Worm (Caenorhabditis elegans) whole organism, midembryonic: ENCODE measurements around the gene F49H12.2.
A peak's percentile ranks its signal among the peaks of the same experiment; 100 is the strongest.

Experiments
- T22C8.4 ChIP-seq: fragments of 200-800 bp; sonication (Bioruptor generic); IDR thresholded peaks from 2 replicates; pipeline ENCODE4 v1.3.6; 2022; ENCODE audit warnings: missing genetic modification characterization, missing compliant biosample characterization
- cog-1 ChIP-seq: sonication (generic microtip); optimal IDR thresholded peaks from 2 replicates; lab custom pipeline; 2016; ENCODE audit warnings: missing genetic modification characterization, missing compliant biosample characterization
- flt-1 ChIP-seq: fragments of 200-800 bp; sonication (Bioruptor generic); IDR thresholded peaks from 2 replicates; pipeline ENCODE4 v1.3.6; 2022; ENCODE audit warnings: missing genetic modification characterization, missing compliant biosample characterization
- klf-2 ChIP-seq: fragments of 200-800 bp; sonication (Bioruptor generic); conservative IDR thresholded peaks from 2 replicates; pipeline ENCODE4 v1.3.6; 2022; ENCODE audit warnings: missing genetic modification reagents, missing genetic modification characterization, missing compliant biosample characterization
- med-1 ChIP-seq: sonication (generic microtip); optimal IDR thresholded peaks from 2 replicates; lab custom pipeline; 2017; ENCODE audit warnings: missing genetic modification characterization, mild to moderate bottlenecking, missing compliant biosample characterization, antibody characterized with exemption, missing genetic modification reagents; ENCODE audit not compliant: insufficient read depth
- ref-1 ChIP-seq: fragments of 200-800 bp; sonication (Bioruptor generic); conservative IDR thresholded peaks from 2 replicates; pipeline ENCODE4 v1.3.6; 2022; ENCODE audit warnings: missing genetic modification reagents, missing genetic modification characterization, missing compliant biosample characterization
- tab-1 ChIP-seq: fragments of 200-800 bp; sonication (Bioruptor generic); IDR thresholded peaks from 2 replicates; pipeline ENCODE4 v1.3.6; 2022; ENCODE audit warnings: missing genetic modification characterization, missing compliant biosample characterization
- ztf-23 ChIP-seq: fragments of 200-800 bp; sonication (Bioruptor generic); IDR thresholded peaks from 2 replicates; pipeline ENCODE4 v1.3.6; 2022; ENCODE audit warnings: missing genetic modification reagents, missing genetic modification characterization, missing compliant biosample characterization
- ztf-29 ChIP-seq: fragments of 200-800 bp; sonication (Bioruptor generic); IDR thresholded peaks from 2 replicates; pipeline ENCODE4 v1.3.6; 2022; ENCODE audit warnings: missing genetic modification reagents, missing genetic modification characterization, missing compliant biosample characterization

The F49H12.2 gene

DNA sequence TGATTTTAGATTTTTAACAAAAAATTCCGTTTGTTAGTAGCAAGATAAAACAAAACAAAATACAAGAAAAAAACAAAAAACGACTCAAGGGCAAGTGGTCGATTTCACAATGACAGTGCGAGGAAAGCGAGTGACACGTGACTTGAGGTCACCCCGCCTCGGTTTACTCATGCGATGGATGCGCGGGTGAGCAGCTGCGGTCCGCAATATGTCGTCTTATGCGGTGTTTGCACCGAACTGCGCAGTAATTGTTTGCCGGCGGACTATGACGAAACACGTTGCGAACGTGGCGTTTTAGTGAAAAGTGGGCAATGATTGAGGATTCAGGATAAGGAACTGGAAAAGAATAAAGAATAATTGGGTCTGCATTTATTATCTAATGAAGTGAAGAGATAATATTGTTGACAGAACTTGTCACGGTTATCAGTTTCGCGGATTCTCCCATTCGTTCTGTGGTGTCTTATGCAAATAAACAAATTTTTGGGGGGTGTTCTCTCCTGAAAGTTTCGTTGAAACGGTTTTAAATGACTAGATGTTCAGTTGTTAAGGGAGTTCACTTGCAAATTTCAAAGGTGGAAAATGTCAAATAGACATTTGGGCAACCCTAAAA, 13.6 kb upstream of the F49H12.2 start:
- TF ChIP-seq ref-1, result no peak
- TF ChIP-seq cog-1 (tag; lab: Kevin White, UChicago), result peak; percentile 21
- no peak for TF ChIP-seq ztf-23

DNA sequence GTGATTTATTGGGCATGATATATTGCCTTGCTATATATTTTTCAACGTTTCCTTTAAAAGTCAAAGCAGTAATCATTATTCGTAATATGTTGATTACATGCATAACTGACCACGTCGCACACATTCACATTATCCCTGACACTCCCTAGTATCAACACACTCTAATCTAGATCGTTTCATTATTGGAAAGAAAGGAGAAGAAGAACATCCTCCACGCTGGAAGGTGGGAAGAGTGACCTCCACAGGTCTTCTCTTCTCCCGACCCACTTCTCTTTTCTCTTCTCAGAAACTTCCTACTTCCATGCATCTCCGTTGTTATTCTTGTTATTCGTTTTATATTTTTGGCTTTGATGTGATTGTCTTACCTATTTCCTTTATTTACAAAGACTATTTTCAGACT, 11.0 kb upstream of the F49H12.2 start, which contains the start of gene txdc-12.2:
txdc-12.2 (plus strand) TSS at position 396 of the 400 bp plus-strand sequence.
- TF ChIP-seq flt-1 (no peak), cog-1 (tag; lab: Kevin White, UChicago) (no peak), tab-1 (GFP tag; lab: Robert Waterston, UW) (no peak)

DNA sequence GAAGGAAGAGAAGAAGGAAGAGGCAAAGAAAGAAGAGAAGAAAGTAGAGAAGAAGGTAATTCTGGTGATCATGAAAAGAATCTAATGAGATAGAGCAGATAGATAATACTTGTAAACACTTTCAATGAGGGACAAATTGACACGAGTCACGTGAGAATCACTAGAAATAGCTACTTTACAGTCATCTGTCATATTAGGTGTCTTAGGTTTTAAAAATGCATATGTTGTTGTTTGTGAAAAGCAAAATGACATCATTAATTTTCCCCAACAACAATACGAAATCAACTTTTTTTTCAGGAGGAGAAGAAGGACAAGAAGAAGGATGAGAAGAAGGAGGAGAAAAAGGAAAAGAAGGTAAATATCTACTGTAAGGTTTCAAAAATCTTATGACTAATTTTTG, 9.9 kb upstream of the F49H12.2 start:
- no peak for TF ChIP-seq ztf-23
- TF ChIP-seq cog-1 (tag; lab: Kevin White, UChicago), result no peak
- no peak for TF ChIP-seq med-1 (GFP tag; lab: Kevin White, UChicago)
- no peak for TF ChIP-seq flt-1
- no peak for TF ChIP-seq T22C8.4
- no peak for TF ChIP-seq klf-2 (GFP tag; lab: Robert Waterston, UW)
- TF ChIP-seq ref-1, result no peak
- TF ChIP-seq ztf-29 (GFP tag; lab: Robert Waterston, UW), result no peak
- TF ChIP-seq tab-1 (GFP tag; lab: Robert Waterston, UW), result no peak

DNA sequence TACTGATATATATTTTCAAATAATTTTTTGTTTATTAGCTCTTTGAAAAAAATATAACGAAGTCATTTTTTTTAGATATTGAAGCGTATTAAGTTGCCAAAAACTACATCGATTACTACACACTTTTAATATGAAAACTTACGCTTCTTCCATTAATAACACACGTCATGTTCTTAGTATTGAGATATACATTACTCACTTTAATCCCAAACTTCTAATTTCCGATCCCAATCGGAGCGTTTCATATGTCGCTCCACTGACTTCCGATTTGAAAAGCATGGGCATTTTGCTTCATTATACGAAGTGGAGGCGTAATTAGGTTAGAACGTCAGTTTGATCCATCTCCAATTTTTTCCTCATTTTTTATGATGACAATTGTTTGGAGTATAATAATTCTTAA, 6.3 kb upstream of the F49H12.2 start:
- TF ChIP-seq med-1 (GFP tag; lab: Kevin White, UChicago) (no peak), ref-1 (no peak), ztf-23 (no peak), flt-1 (no peak), ztf-29 (GFP tag; lab: Robert Waterston, UW) (no peak), tab-1 (GFP tag; lab: Robert Waterston, UW) (no peak), cog-1 (tag; lab: Kevin White, UChicago) (no peak)

DNA sequence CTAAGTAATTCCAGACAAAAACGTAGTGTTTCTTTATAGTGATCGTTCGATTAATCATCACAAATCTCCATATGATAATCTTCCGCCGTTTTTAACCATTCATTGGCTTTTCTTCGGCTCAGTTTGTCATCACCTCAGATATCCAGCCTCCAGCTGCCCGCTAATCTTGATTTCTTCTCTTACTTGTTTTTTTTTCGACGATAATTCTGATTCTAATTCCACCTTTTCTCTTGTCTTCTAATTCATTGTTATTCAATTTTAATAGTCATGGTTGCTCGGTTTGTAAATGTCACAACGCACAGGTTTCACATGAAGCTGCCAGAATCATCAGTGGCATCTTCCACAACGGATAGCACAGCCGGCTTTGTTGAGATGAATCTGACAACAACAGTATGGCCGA, 5.6 kb upstream of the F49H12.2 start, which contains the start of gene F49H12.4:
F49H12.4 (plus strand) TSS at position 301 of the 400 bp plus-strand sequence.
- TF ChIP-seq T22C8.4 (no peak), klf-2 (GFP tag; lab: Robert Waterston, UW) (no peak), ref-1 (no peak), ztf-23 (no peak)

DNA sequence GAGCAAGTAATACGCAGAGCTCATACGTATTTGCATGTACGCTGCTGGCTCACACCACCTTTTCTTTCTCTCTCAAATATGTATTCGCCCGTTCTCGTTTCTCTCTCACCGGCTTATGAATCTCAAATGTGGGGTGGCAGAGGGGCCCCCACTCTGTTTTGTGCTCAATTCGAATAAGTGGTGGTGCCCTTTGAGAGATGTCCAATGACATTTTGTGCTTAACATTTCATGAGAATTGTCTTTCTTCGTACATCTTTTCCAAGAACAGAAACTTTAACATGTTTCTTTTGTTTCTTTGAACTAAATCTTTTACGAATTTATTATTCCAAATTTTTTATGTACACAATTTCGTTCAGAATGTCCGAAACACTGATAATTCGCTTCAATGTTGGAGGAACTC, 1.1 kb upstream of the F49H12.2 start, which contains the start of gene F49H12.3:
F49H12.3 (plus strand) TSS at position 357 of the 400 bp plus-strand sequence.
- TF ChIP-seq tab-1 (GFP tag; lab: Robert Waterston, UW), result no peak
- no peak for TF ChIP-seq klf-2 (GFP tag; lab: Robert Waterston, UW)
- no peak for TF ChIP-seq flt-1
- no peak for TF ChIP-seq cog-1 (tag; lab: Kevin White, UChicago)
- TF ChIP-seq ref-1, result no peak
- TF ChIP-seq ztf-29 (GFP tag; lab: Robert Waterston, UW), result no peak
- TF ChIP-seq T22C8.4, result no peak
- TF ChIP-seq med-1 (GFP tag; lab: Kevin White, UChicago), result no peak
- no peak for TF ChIP-seq ztf-23

DNA sequence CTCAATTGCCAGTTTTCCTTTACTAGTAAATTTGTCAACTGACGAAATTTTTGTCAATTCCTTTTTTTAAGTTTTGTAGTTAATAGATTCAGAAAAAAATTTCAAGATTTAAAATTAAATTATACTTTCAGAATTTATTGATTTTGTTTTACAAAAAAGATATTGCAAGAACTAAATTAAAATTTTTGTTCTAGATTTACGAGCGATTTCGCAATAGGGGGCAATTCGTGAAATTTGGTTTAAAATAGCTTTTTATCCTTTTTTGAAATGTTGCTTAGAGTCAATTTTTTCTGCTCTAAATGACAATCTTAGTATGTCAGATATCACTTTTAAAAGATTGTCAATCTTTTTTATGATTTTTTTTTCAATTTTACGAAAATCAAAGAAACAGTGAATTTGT, 406 bp downstream of the F49H12.2 start:
- no peak for TF ChIP-seq ref-1
- TF ChIP-seq T22C8.4, result no peak
- no peak for TF ChIP-seq tab-1 (GFP tag; lab: Robert Waterston, UW)
- TF ChIP-seq med-1 (GFP tag; lab: Kevin White, UChicago), result no peak
- TF ChIP-seq klf-2 (GFP tag; lab: Robert Waterston, UW), result no peak
- no peak for TF ChIP-seq flt-1

DNA sequence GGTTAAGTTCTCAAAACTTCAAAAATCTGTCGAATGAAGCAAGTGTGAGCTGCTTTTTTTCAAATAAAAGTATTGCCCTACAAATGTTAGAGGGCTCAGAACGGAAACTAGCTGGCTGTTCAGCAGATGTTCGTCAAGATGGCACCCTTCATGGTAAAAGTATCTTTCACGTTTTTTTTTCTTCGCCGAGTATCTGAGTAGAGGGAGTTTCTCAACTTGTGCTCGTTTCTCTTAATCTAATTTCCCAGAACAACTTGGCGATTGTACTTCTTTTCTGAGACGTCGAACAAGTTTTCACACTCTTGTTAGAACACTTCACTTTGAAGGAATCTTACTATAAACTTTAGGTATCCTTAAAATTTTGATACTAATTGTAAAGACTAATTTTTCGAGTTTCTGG, 2.6 kb downstream of the F49H12.2 start:
- TF ChIP-seq med-1 (GFP tag; lab: Kevin White, UChicago) (no peak), ztf-23 (no peak), ztf-29 (GFP tag; lab: Robert Waterston, UW) (no peak), T22C8.4 (no peak), cog-1 (tag; lab: Kevin White, UChicago) (no peak), flt-1 (no peak), tab-1 (GFP tag; lab: Robert Waterston, UW) (no peak), klf-2 (GFP tag; lab: Robert Waterston, UW) (no peak), ref-1 (no peak)

DNA sequence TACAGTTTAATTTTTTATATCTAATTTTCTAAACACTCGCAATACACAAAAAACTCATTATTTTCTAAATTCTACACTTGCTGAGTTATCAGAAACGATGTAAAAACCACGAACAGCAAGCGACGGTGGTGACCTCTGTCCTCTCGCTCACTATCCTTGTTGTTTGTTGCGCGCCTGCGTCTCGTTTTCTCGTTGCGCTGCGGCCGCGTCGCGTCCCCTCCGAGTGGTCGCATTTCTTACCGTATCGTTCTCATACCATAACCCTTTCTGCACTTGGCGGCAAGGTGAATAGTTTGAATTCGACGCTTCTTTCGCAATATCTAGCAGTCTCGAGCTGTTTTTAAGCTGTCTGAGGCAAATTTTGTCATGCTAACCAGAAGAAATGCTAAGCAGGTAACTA, 4.3 kb downstream of the F49H12.2 start, which contains the start of gene lsy-2:
lsy-2 (plus strand) TSS at position 271 of the 400 bp plus-strand sequence.
- no peak for TF ChIP-seq klf-2 (GFP tag; lab: Robert Waterston, UW)
- no peak for TF ChIP-seq cog-1 (tag; lab: Kevin White, UChicago)
- TF ChIP-seq ref-1, result no peak
- TF ChIP-seq tab-1 (GFP tag; lab: Robert Waterston, UW), result no peak
- TF ChIP-seq ztf-23, result 0 out of 2 replicates have a peak, but pooled peaks have one; percentile 19
- TF ChIP-seq ztf-29 (GFP tag; lab: Robert Waterston, UW), result 0 out of 2 replicates have a peak, but pooled peaks have one; percentile 17
- no peak for TF ChIP-seq flt-1
- TF ChIP-seq T22C8.4, result no peak

DNA sequence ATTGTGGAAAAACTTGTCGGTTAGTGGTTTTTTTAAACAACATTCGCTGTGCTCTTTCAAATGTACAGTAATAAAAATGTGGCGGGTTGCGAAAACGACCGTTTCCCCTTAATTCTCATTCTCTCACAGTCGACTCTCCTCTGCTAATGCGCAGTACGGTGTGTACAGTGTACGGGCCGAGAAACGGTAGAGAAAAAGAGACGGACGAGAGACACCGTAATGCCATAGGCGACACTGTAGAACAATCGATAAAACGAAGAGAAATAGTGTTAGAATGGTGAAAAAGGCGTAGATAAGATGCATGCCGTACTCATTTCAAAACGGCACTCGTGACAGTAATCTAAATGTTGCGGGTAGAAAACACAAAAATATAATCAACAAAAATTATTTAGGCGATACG, 5.4 kb downstream of the F49H12.2 start:
- TF ChIP-seq flt-1 (no peak), ztf-29 (GFP tag; lab: Robert Waterston, UW) (no peak), ztf-23 (no peak), cog-1 (tag; lab: Kevin White, UChicago) (no peak), med-1 (GFP tag; lab: Kevin White, UChicago) (no peak), klf-2 (GFP tag; lab: Robert Waterston, UW) (no peak), T22C8.4 (peak; percentile 68; the same call in 1 of the 2 replicates), tab-1 (GFP tag; lab: Robert Waterston, UW) (no peak)

DNA sequence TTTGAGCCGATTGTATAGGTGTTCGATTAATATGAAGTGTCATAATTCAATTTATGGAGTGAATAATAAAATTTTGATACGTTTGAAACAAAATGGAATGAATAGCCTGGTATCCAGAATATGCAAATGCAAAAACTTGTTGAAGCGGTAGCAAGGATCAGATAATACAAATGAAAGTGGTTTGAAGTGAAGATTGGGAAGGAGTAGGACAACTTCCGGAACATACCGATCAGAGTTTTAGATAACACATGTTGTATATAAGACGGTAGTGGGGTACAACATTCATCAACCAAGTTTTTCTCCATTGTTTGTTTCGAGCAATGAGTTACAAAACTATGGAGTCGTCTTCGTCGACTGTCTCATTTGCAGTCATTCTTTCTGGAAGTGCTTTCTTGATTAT, 8.1 kb downstream of the F49H12.2 start, which contains the start of gene col-164:
col-164 (plus strand) TSS at position 301 of the 400 bp plus-strand sequence.
- TF ChIP-seq ref-1, result no peak
- no peak for TF ChIP-seq med-1 (GFP tag; lab: Kevin White, UChicago)
- TF ChIP-seq ztf-29 (GFP tag; lab: Robert Waterston, UW), result no peak
- TF ChIP-seq flt-1, result no peak
- no peak for TF ChIP-seq T22C8.4
